Fruit fly (Drosophila melanogaster) Kc167 (cell line): ENCODE data around the gene TpnC25D.

Experiments
- h ChIP-seq: fragments of >200 bp; optimal IDR thresholded peaks from 3 replicates; lab custom pipeline; 2018; ENCODE audit warnings: missing external identifiers
- ttk ChIP-seq: sonication (Bioruptor generic); optimal IDR thresholded peaks from 2 replicates; lab custom pipeline; 2017; ENCODE audit warnings: missing external identifiers

- TF ChIP-seq h (lab: Kevin White, UChicago) (no peak), ttk (no peak)
These were observed 25.9 kb downstream of the TpnC25D start for dm6 chr2L:5242194-5242914.
